Fruit fly (Drosophila melanogaster): ENCODE results near the gene Scgbeta.

- TF ChIP-seq ovo (GFP tag; optimal IDR thresholded peaks at IDR 0.05) = no peak
- no peak for TF ChIP-seq cnc (optimal IDR thresholded peaks at IDR 0.05)
- TF ChIP-seq CG5204 (GFP tag; optimal IDR thresholded peaks at IDR 0.05) = no peak
- no peak for TF ChIP-seq CG14711 (tag; optimal IDR thresholded peaks at IDR 0.05)
- peak; percentile 33 for TF ChIP-seq CG11617 (GFP tag; optimal IDR thresholded peaks at IDR 0.05)
- peak; percentile 22 for TF ChIP-seq Clk (GFP tag; optimal IDR thresholded peaks at IDR 0.05)
- TF ChIP-seq toe (GFP tag; optimal IDR thresholded peaks at IDR 0.05) = no peak
- TF ChIP-seq CG12768 (GFP tag; optimal IDR thresholded peaks at IDR 0.05) = no peak
- TF ChIP-seq CG7101 (tag; optimal IDR thresholded peaks at IDR 0.05) = peak; percentile 24
- no peak for TF ChIP-seq kay (GFP tag; ENCODE audit: borderline replicate concordance)
- TF ChIP-seq cic (GFP tag; optimal IDR thresholded peaks at IDR 0.05) = no peak
- TF ChIP-seq CG7045 (GFP tag; optimal IDR thresholded peaks at IDR 0.05) = peak; percentile 51
- no peak for TF ChIP-seq CG33017 (tag; optimal IDR thresholded peaks at IDR 0.05)
These were observed 3.5 kb upstream of the Scgbeta start, which contains the start of gene Pp1-87B for dm6 chr3R:12425510-12426309.

Measured in whole organism, adult.